Worm (Caenorhabditis elegans): Measurements from ENCODE around the gene H04D03.4.

DNA sequence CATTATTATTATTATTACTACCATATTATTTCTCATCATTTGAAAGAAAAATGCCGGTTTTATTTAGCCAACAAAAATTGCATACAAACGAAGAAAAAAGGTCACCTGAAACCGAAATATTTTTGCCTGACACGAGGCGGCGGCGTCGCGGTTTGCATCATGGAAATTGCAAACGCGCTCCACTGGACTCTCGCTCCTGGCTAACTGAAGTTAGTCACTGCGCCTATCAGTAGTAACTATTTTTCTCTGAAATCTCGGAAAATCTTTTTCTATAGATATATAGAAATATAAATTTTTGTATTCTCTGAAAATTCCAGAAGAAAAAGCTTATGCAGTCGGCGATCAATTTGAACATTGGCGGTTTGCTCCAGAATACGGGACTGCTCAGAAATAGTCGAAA lies 35.1 kb downstream of the H04D03.4 start, which contains the start of gene ymel-1:
- TF ChIP-seq pha-4 (tag; optimal IDR thresholded peaks at IDR 0.05) (no peak), ztf-11 (tag; optimal IDR thresholded peaks at IDR 0.05) (no peak), unc-39 (tag; optimal IDR thresholded peaks at IDR 0.05) (no peak), snpc-4 (tag; optimal IDR thresholded peaks at IDR 0.05) (no peak), elt-3 (tag; optimal IDR thresholded peaks at IDR 0.05) (no peak), unc-62 (GFP tag; optimal IDR thresholded peaks at IDR 0.05) (no peak), nhr-237 (tag; optimal IDR thresholded peaks at IDR 0.05) (no peak), nhr-76 (tag; optimal IDR thresholded peaks at IDR 0.05) (no peak), lin-13 (tag; optimal IDR thresholded peaks at IDR 0.05) (no peak), ces-1 (GFP tag; optimal IDR thresholded peaks at IDR 0.05) (no peak), nhr-2 (tag; optimal IDR thresholded peaks at IDR 0.05) (no peak)
